Worm (Caenorhabditis elegans) whole organism, late embryonic: ENCODE data around the gene cal-1.

Experiments
- C08G9.2 ChIP-seq: sonication (generic microtip); optimal IDR thresholded peaks from 2 replicates; lab custom pipeline; 2016; ENCODE audit warnings: mild to moderate bottlenecking, missing genetic modification characterization, moderate library complexity, missing compliant biosample characterization
- C38D4.7 ChIP-seq: fragments of 200-800 bp; sonication (Bioruptor generic); optimal IDR thresholded peaks from 2 replicates; lab custom pipeline; 2018; ENCODE audit warnings: mild to moderate bottlenecking, missing genetic modification characterization, moderate library complexity, missing compliant biosample characterization
- F13H6.1 ChIP-seq: sonication (generic microtip); optimal IDR thresholded peaks from 2 replicates; lab custom pipeline; 2016; ENCODE audit warnings: missing genetic modification characterization, missing compliant biosample characterization
- K02D7.2 ChIP-seq: sonication (generic microtip); optimal IDR thresholded peaks from 2 replicates; lab custom pipeline; 2017; ENCODE audit warnings: mild to moderate bottlenecking, missing genetic modification characterization, missing compliant biosample characterization
- T23F11.4 ChIP-seq: fragments of 200-800 bp; sonication (Bioruptor generic); optimal IDR thresholded peaks from 2 replicates; lab custom pipeline; 2018; ENCODE audit warnings: mild to moderate bottlenecking, missing genetic modification characterization, missing compliant biosample characterization
- Y22D7AL.16 ChIP-seq: sonication (generic microtip); optimal IDR thresholded peaks from 2 replicates; lab custom pipeline; 2016; ENCODE audit warnings: missing genetic modification characterization, missing compliant biosample characterization
- ceh-18 ChIP-seq: sonication (generic microtip); optimal IDR thresholded peaks from 2 replicates; lab custom pipeline; 2016; ENCODE audit warnings: missing genetic modification characterization, missing compliant biosample characterization
- ceh-19 ChIP-seq: fragments of 200-800 bp; sonication (Bioruptor generic); optimal IDR thresholded peaks from 2 replicates; lab custom pipeline; 2018; ENCODE audit warnings: mild to moderate bottlenecking, missing genetic modification characterization, missing compliant biosample characterization
- ceh-24 ChIP-seq: sonication (generic microtip); optimal IDR thresholded peaks from 2 replicates; lab custom pipeline; 2016; ENCODE audit warnings: mild to moderate bottlenecking, missing genetic modification characterization, missing compliant biosample characterization
- ceh-31 ChIP-seq: sonication (generic microtip); optimal IDR thresholded peaks from 2 replicates; lab custom pipeline; 2016; ENCODE audit warnings: missing genetic modification characterization, missing compliant biosample characterization
- ceh-34 ChIP-seq: sonication (generic microtip); optimal IDR thresholded peaks from 2 replicates; lab custom pipeline; 2016; ENCODE audit warnings: mild to moderate bottlenecking, missing genetic modification characterization, missing compliant biosample characterization
- ceh-48 ChIP-seq: sonication (generic microtip); optimal IDR thresholded peaks from 2 replicates; lab custom pipeline; 2016; ENCODE audit warnings: missing genetic modification characterization, inconsistent platforms, missing compliant biosample characterization
- ceh-6 ChIP-seq: fragments of 200-800 bp; sonication (Bioruptor generic); optimal IDR thresholded peaks from 2 replicates; lab custom pipeline; 2018; ENCODE audit warnings: mild to moderate bottlenecking, missing genetic modification characterization, missing compliant biosample characterization
- ceh-9 ChIP-seq: sonication (generic microtip); optimal IDR thresholded peaks from 2 replicates; lab custom pipeline; 2016; ENCODE audit warnings: mild to moderate bottlenecking, missing genetic modification characterization, inconsistent platforms, missing compliant biosample characterization
- che-1 ChIP-seq: sonication (generic microtip); optimal IDR thresholded peaks from 2 replicates; lab custom pipeline; 2016; ENCODE audit warnings: mild to moderate bottlenecking, missing genetic modification characterization, missing compliant biosample characterization
- dmd-4 ChIP-seq: sonication (generic microtip); optimal IDR thresholded peaks from 2 replicates; lab custom pipeline; 2016; ENCODE audit warnings: borderline replicate concordance, missing genetic modification characterization, missing compliant biosample characterization
- elt-2 ChIP-seq: sonication (generic microtip); optimal IDR thresholded peaks from 2 replicates; lab custom pipeline; 2016; ENCODE audit warnings: missing genetic modification reagents, missing genetic modification characterization, missing compliant biosample characterization
- elt-4 ChIP-seq: sonication (generic microtip); optimal IDR thresholded peaks from 2 replicates; lab custom pipeline; 2016; ENCODE audit warnings: missing genetic modification characterization, missing compliant biosample characterization
- fax-1 ChIP-seq: sonication (generic microtip); optimal IDR thresholded peaks from 2 replicates; lab custom pipeline; 2016; ENCODE audit warnings: missing genotype, missing genetic modification characterization, missing compliant biosample characterization
- fkh-6 ChIP-seq: sonication (generic microtip); optimal IDR thresholded peaks from 2 replicates; lab custom pipeline; 2016; ENCODE audit warnings: missing genetic modification characterization, missing compliant biosample characterization
- gmeb-2 ChIP-seq: sonication (generic microtip); optimal IDR thresholded peaks from 2 replicates; lab custom pipeline; 2016; ENCODE audit warnings: missing genetic modification characterization, inconsistent platforms, missing compliant biosample characterization
- hlh-13 ChIP-seq: fragments of 200-800 bp; sonication (Bioruptor generic); optimal IDR thresholded peaks from 2 replicates; lab custom pipeline; 2018; ENCODE audit warnings: mild to moderate bottlenecking, missing genetic modification characterization, missing compliant biosample characterization
- hlh-30 ChIP-seq: sonication (generic microtip); optimal IDR thresholded peaks from 2 replicates; lab custom pipeline; 2017; ENCODE audit warnings: antibody characterized with exemption, missing genetic modification characterization, missing compliant biosample characterization; ENCODE audit not compliant: insufficient read depth
- hlh-6 ChIP-seq: sonication (generic microtip); optimal IDR thresholded peaks from 2 replicates; lab custom pipeline; 2016; ENCODE audit warnings: missing genotype, missing genetic modification characterization, missing compliant biosample characterization
- hlh-8 ChIP-seq: sonication (generic microtip); optimal IDR thresholded peaks from 2 replicates; lab custom pipeline; 2016; ENCODE audit warnings: missing genotype, missing genetic modification characterization, missing compliant biosample characterization
- lin-11 ChIP-seq: fragments of 200-800 bp; sonication (Bioruptor generic); optimal IDR thresholded peaks from 2 replicates; lab custom pipeline; 2018; ENCODE audit warnings: mild to moderate bottlenecking, missing genetic modification characterization, missing compliant biosample characterization
- madf-2 ChIP-seq: sonication (generic microtip); optimal IDR thresholded peaks from 2 replicates; lab custom pipeline; 2017; ENCODE audit warnings: missing genetic modification characterization, missing compliant biosample characterization
- mec-3 ChIP-seq: sonication (generic microtip); optimal IDR thresholded peaks from 2 replicates; lab custom pipeline; 2016; ENCODE audit warnings: borderline replicate concordance, missing genetic modification characterization, missing compliant biosample characterization
- nfya-1 ChIP-seq: sonication (generic microtip); optimal IDR thresholded peaks from 2 replicates; lab custom pipeline; 2017; ENCODE audit warnings: missing genetic modification characterization, mild to moderate bottlenecking, missing compliant biosample characterization, antibody characterized with exemption, moderate library complexity
- npax-4 ChIP-seq: sonication (generic microtip); optimal IDR thresholded peaks from 2 replicates; lab custom pipeline; 2016; ENCODE audit warnings: missing genetic modification characterization, missing compliant biosample characterization
- pag-3 ChIP-seq: sonication (generic microtip); optimal IDR thresholded peaks from 2 replicates; lab custom pipeline; 2016; ENCODE audit warnings: missing compliant biosample characterization, missing genetic modification characterization, borderline replicate concordance
- pat-9 ChIP-seq: fragments of 200-800 bp; sonication (Bioruptor generic); optimal IDR thresholded peaks from 2 replicates; lab custom pipeline; 2018; ENCODE audit warnings: mild to moderate bottlenecking, missing genetic modification characterization, moderate library complexity, missing compliant biosample characterization
- pqm-1 ChIP-seq: sonication (generic microtip); optimal IDR thresholded peaks from 2 replicates; lab custom pipeline; 2016; ENCODE audit warnings: missing genetic modification characterization, missing compliant biosample characterization
- ref-2 ChIP-seq: sonication (generic microtip); optimal IDR thresholded peaks from 2 replicates; lab custom pipeline; 2016; ENCODE audit warnings: missing genetic modification characterization, missing compliant biosample characterization
- sdc-2 ChIP-seq: sonication (generic microtip); optimal IDR thresholded peaks from 2 replicates; lab custom pipeline; 2016; ENCODE audit warnings: missing genotype, missing genetic modification characterization, missing compliant biosample characterization
- sox-4 ChIP-seq: sonication (generic microtip); optimal IDR thresholded peaks from 2 replicates; lab custom pipeline; 2017; ENCODE audit warnings: mild to moderate bottlenecking, missing genetic modification characterization, inconsistent platforms, missing compliant biosample characterization
- syd-9 ChIP-seq: sonication (generic microtip); optimal IDR thresholded peaks from 2 replicates; lab custom pipeline; 2016; ENCODE audit warnings: mild to moderate bottlenecking, missing genetic modification characterization, moderate library complexity, missing compliant biosample characterization
- tbx-2 ChIP-seq: sonication (generic microtip); optimal IDR thresholded peaks from 2 replicates; lab custom pipeline; 2016; ENCODE audit warnings: missing genetic modification characterization, missing compliant biosample characterization
- unc-42 ChIP-seq: sonication (generic microtip); optimal IDR thresholded peaks from 2 replicates; lab custom pipeline; 2016; ENCODE audit warnings: missing genotype, missing genetic modification characterization, missing compliant biosample characterization
- zip-5 ChIP-seq: sonication (generic microtip); optimal IDR thresholded peaks from 2 replicates; lab custom pipeline; 2016; ENCODE audit warnings: missing genetic modification characterization, missing compliant biosample characterization

Gene cal-1

DNA sequence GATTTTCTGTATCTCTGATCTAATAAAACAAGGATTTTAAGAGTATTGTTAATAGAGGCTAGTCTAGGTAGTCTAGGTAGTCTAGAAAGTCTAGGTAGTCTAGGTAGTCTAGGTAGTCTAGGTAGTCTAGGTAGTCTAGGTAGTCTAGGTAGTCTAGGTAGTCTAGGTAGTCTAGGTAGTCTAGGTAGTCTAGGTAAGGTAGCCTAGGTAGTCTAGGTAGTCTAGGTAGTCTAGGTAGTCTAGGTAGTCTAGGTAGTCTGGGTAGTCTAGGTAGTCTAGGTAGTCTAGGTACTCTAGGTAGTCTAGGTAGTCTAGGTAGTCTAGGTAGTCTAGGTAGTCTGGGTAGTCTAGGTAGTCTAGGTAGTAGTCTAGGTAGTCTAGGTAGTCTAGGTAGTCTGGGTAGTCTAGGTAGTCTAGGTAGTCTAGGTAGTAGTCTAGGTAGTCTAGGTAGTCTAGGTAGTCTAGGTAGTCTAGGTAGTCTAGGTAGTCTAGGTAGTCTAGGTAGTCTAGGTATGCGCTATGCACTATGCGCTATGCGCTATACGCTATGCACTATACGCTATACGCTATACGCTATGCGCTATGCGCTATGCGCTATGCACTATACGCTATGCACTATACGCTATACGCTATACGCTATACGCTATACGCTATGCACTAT is 7.0 kb downstream of the cal-1 start:
- TF ChIP-seq ceh-34 = peak; percentile 13
- peak; percentile 28 for TF ChIP-seq zip-5 (tag; lab: Kevin White, UChicago)
- peak; percentile 64 for TF ChIP-seq T23F11.4
- TF ChIP-seq ref-2 (tag; lab: Kevin White, UChicago) = peak; percentile 89
- peak; percentile 47 for TF ChIP-seq ceh-19 (GFP tag; lab: Kevin White, UChicago)
- peak; percentile 86 for TF ChIP-seq pqm-1 (tag; lab: Kevin White, UChicago)
- TF ChIP-seq fkh-6 (tag; lab: Kevin White, UChicago) = peak; percentile 89
- TF ChIP-seq hlh-13 (GFP tag; lab: Kevin White, UChicago) = peak; percentile 79
- peak; percentile 42 for TF ChIP-seq K02D7.2 (tag; lab: Kevin White, UChicago)
- peak; percentile 92 for TF ChIP-seq hlh-6
- TF ChIP-seq npax-4 = peak; percentile 21
- peak; percentile 60 for TF ChIP-seq gmeb-2
- TF ChIP-seq sdc-2 = peak; percentile 50
- TF ChIP-seq lin-11 = peak; percentile 61
- peak; percentile 81 for TF ChIP-seq C08G9.2
- TF ChIP-seq syd-9 (tag; lab: Kevin White, UChicago) = peak; percentile 63
- TF ChIP-seq ceh-6 = peak; percentile 70
- peak; percentile 35 for TF ChIP-seq ceh-9 (tag; lab: Kevin White, UChicago)
- peak; percentile 82 for TF ChIP-seq madf-2
- peak; percentile 38 for TF ChIP-seq ceh-48 (tag; lab: Kevin White, UChicago)
- peak; percentile 68 for TF ChIP-seq che-1 (tag; lab: Kevin White, UChicago)
- TF ChIP-seq pag-3 = peak; percentile 87
- peak; percentile 94 for TF ChIP-seq elt-4 (tag; lab: Kevin White, UChicago)
- peak; percentile 77 for TF ChIP-seq sox-4 (tag; lab: Kevin White, UChicago)
- TF ChIP-seq ceh-31 (tag; lab: Kevin White, UChicago) = peak; percentile 7
- TF ChIP-seq ceh-18 = peak; percentile 39
- peak; percentile 65 for TF ChIP-seq tbx-2 (tag; lab: Kevin White, UChicago)
- peak; percentile 34 for TF ChIP-seq F13H6.1 (tag; lab: Kevin White, UChicago)
- peak; percentile 68 for TF ChIP-seq unc-42 (tag; lab: Kevin White, UChicago)
- TF ChIP-seq dmd-4 = peak; percentile 84
- peak; percentile 49 for TF ChIP-seq Y22D7AL.16
- TF ChIP-seq fax-1 = peak; percentile 38
- TF ChIP-seq C38D4.7 (GFP tag; lab: Kevin White, UChicago) = peak; percentile 80
- peak; percentile 99 for TF ChIP-seq mec-3 (tag; lab: Kevin White, UChicago)
- peak; percentile 69 for TF ChIP-seq pat-9

DNA sequence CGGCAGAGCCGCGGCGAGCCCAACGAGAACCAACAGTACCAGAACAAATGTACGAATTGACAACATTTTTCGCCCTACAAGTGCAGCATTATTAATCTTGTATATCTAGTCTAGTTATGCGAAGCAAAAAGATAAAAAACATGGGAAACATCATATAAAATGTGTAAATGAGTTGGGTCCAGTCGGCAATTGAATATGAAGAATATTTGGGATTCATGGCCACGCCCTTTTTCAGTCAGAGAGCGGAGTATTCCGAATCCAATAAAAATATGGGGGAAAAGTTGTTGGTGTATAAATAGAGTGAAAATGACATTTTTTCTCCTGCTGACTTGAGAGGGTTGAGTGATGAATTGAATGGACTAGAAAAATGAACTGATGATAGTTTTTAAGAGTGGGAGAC is 10.9 kb downstream of the cal-1 start, which contains the start of gene nlp-46:
Gene nlp-46, minus strand, starts transcription at position 101 of the 400 bp plus-strand sequence.
- no peak for TF ChIP-seq mec-3 (tag; lab: Kevin White, UChicago)
- no peak for TF ChIP-seq ceh-24 (tag; lab: Kevin White, UChicago)
- TF ChIP-seq hlh-30 = no peak
- TF ChIP-seq elt-2 (tag; lab: Kevin White, UChicago) = no peak
- no peak for TF ChIP-seq sox-4 (tag; lab: Kevin White, UChicago)
- no peak for TF ChIP-seq hlh-8 (tag; lab: Kevin White, UChicago)
- TF ChIP-seq che-1 (tag; lab: Kevin White, UChicago) = no peak

DNA sequence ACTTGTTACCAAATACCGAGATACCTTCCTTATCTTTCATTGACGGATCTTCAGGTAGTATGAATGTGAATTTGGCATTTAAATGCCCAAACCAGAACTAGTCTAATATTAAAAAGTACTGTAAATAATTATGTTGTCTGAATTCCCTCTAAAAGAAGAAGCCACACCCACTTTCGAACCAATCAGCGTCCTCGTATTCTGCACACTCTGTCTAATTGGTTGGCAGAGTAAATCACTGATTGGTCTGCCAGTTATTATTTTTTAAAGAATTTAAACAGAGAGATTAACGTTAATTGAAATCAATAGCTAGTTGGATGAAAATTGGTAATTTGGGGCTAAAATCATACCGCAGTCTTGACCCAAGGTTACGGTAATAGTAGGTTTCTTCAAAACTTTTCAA is 11.3 kb downstream of the cal-1 start:
- TF ChIP-seq nfya-1 (peak; percentile 50), npax-4 (no peak)
